Fruit fly (Drosophila melanogaster) Kc167 (cell line): ENCODE results near the gene wrd.

ENCODE experiments used
- Myc ChIP-seq: fragments of >200 bp; optimal IDR thresholded peaks from 2 replicates; lab custom pipeline; 2017; ENCODE audit warnings: missing external identifiers
- insv ChIP-seq: fragments of >200 bp; optimal IDR thresholded peaks from 3 replicates; lab custom pipeline; 2018; ENCODE audit warnings: missing external identifiers
- psq ChIP-seq: fragments of >200 bp; optimal IDR thresholded peaks from 2 replicates; lab custom pipeline; 2017; ENCODE audit warnings: missing external identifiers

DNA sequence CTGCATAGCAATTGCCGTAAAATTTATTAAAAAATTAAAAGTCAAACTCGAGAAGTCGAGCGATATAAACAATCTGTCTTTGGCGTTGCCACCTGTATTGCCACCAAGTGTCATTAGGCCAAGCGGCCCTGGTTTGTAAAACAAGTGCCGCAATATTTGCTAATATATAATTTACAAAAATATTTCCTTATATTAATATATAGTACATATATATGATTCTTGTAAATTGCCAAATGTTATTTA is 463 bp upstream of the wrd start, which contains the start of the genes CG7215 and Prx5:
- TF ChIP-seq psq (lab: Kevin White, UChicago), result no peak
- no peak for TF ChIP-seq insv
- TF ChIP-seq Myc (lab: Kevin White, UChicago), result no peak
